Worm (Caenorhabditis elegans): ENCODE data around the gene srw-137.

- TF ChIP-seq ztf-29 (GFP tag; IDR thresholded peaks at IDR 0.05) = no peak
- no peak for TF ChIP-seq ref-1 (GFP tag; conservative IDR thresholded peaks at IDR 0.05)
Observed at ce11 chrV:2942247-2942646, 1.5 kb downstream of the srw-137 start.

All from whole organism, midembryonic.